Fruit fly (Drosophila melanogaster) Kc167 (cell line): ENCODE results near the gene CG32271.

Source experiments
- Myc ChIP-seq: fragments of >200 bp; optimal IDR thresholded peaks from 2 replicates; lab custom pipeline; 2017; ENCODE audit warnings: missing external identifiers
- Sin3A ChIP-seq: fragments of >200 bp; optimal IDR thresholded peaks from 2 replicates; lab custom pipeline; 2018; ENCODE audit warnings: missing external identifiers
- h ChIP-seq: fragments of >200 bp; optimal IDR thresholded peaks from 3 replicates; lab custom pipeline; 2018; ENCODE audit warnings: missing external identifiers
- insv ChIP-seq: fragments of >200 bp; optimal IDR thresholded peaks from 3 replicates; lab custom pipeline; 2018; ENCODE audit warnings: missing external identifiers
- psq ChIP-seq: fragments of >200 bp; optimal IDR thresholded peaks from 2 replicates; lab custom pipeline; 2017; ENCODE audit warnings: missing external identifiers
- ttk ChIP-seq: sonication (Bioruptor generic); optimal IDR thresholded peaks from 2 replicates; lab custom pipeline; 2017; ENCODE audit warnings: missing external identifiers

CG32271 gene

dm6 chr3L:3224740-3225719 lies 22.1 kb upstream of the CG32271 start, which contains the start of gene Larp4B:
Larp4B (plus strand) TSS chr3L:3224838.
- TF ChIP-seq Myc (lab: Kevin White, UChicago) (no peak), ttk (lab: Kevin White, UChicago) (no peak), insv (lab: Kevin White, UChicago) (no peak), h (no peak), psq (no peak), Sin3A (no peak)

- TF ChIP-seq Myc (lab: Kevin White, UChicago) (no peak), Sin3A (no peak), psq (no peak), h (no peak), ttk (lab: Kevin White, UChicago) (no peak), insv (lab: Kevin White, UChicago) (no peak)
Observed at dm6 chr3L:3223390-3223914, 20.5 kb upstream of the CG32271 start.

- TF ChIP-seq insv (lab: Kevin White, UChicago) (no peak), psq (no peak)
Observed at dm6 chr3L:3222643-3223389, 19.9 kb upstream of the CG32271 start, which contains the start of the genes RpL28 and eIF1. RpL28 (minus strand) TSS chr3L:3222960. eIF1 (plus strand) TSS chr3L:3223341.

- TF ChIP-seq h = no peak
- no peak for TF ChIP-seq Myc (lab: Kevin White, UChicago)
- TF ChIP-seq Sin3A = no peak
- TF ChIP-seq ttk (lab: Kevin White, UChicago) = no peak
- TF ChIP-seq psq = no peak
- TF ChIP-seq insv (lab: Kevin White, UChicago) = no peak
Observed at dm6 chr3L:3218859-3219258, 15.9 kb upstream of the CG32271 start, which contains the start of the genes hob and nSMase. hob (minus strand) TSS chr3L:3218920. nSMase (plus strand) TSS chr3L:3219156.

dm6 chr3L:3208895-3209294 lies 5.9 kb upstream of the CG32271 start, which contains the start of the genes CG32269 and CG32270:
CG32269 (minus strand) TSS chr3L:3208985.
CG32270 (minus strand) TSS chr3L:3208985.
- no peak for TF ChIP-seq Sin3A
- TF ChIP-seq ttk (lab: Kevin White, UChicago) = no peak
- TF ChIP-seq Myc (lab: Kevin White, UChicago) = no peak
- no peak for TF ChIP-seq h
- TF ChIP-seq insv (lab: Kevin White, UChicago) = no peak
- no peak for TF ChIP-seq psq

dm6 chr3L:3206263-3206662 lies 3.3 kb upstream of the CG32271 start, which contains the start of gene CG33160:
CG33160 (minus strand) TSS chr3L:3206363.
- no peak for TF ChIP-seq psq
- no peak for TF ChIP-seq Myc (lab: Kevin White, UChicago)
- TF ChIP-seq h = no peak
- TF ChIP-seq ttk (lab: Kevin White, UChicago) = no peak
- no peak for TF ChIP-seq Sin3A
- TF ChIP-seq insv (lab: Kevin White, UChicago) = no peak

dm6 chr3L:3205349-3205748 lies 2.4 kb upstream of the CG32271 start, which contains the start of gene CG32277:
CG32277 (minus strand) TSS chr3L:3205449.
- no peak for TF ChIP-seq Myc (lab: Kevin White, UChicago)
- TF ChIP-seq ttk (lab: Kevin White, UChicago) = no peak
- TF ChIP-seq h = no peak
- TF ChIP-seq Sin3A = no peak
- no peak for TF ChIP-seq psq
- TF ChIP-seq insv (lab: Kevin White, UChicago) = no peak

- no peak for TF ChIP-seq Sin3A
Observed at dm6 chr3L:3204348-3204747, 1.4 kb upstream of the CG32271 start, which contains the start of gene CG33159. CG33159 (minus strand) TSS chr3L:3204448.

- TF ChIP-seq Myc (lab: Kevin White, UChicago) (no peak), ttk (lab: Kevin White, UChicago) (no peak), h (no peak), psq (no peak), Sin3A (no peak), insv (lab: Kevin White, UChicago) (no peak)
Observed at dm6 chr3L:3198447-3199402, 4.2 kb downstream of the CG32271 start, which contains the start of the genes CG32276 and gry. CG32276 (minus strand) TSS chr3L:3199047. gry (plus strand) TSS chr3L:3199090.

- no peak for TF ChIP-seq insv (lab: Kevin White, UChicago)
- no peak for TF ChIP-seq Myc (lab: Kevin White, UChicago)
- no peak for TF ChIP-seq ttk (lab: Kevin White, UChicago)
- TF ChIP-seq psq = no peak
- no peak for TF ChIP-seq h
- TF ChIP-seq Sin3A = no peak
Observed at dm6 chr3L:3197464-3197863, 5.5 kb downstream of the CG32271 start, which contains the start of gene CG14966. CG14966 (minus strand) TSS chr3L:3197631.

dm6 chr3L:3194059-3194458 lies 8.9 kb downstream of the CG32271 start:
- TF ChIP-seq insv (lab: Kevin White, UChicago) = no peak
- no peak for TF ChIP-seq h
- TF ChIP-seq Myc (lab: Kevin White, UChicago) = no peak
- no peak for TF ChIP-seq ttk (lab: Kevin White, UChicago)
- no peak for TF ChIP-seq Sin3A
- no peak for TF ChIP-seq psq
